Worm (Caenorhabditis elegans) whole organism, L4 larva: ENCODE data around the gene vha-20.

ENCODE experiments used
- F37D6.2 ChIP-seq: sonication (generic microtip); optimal IDR thresholded peaks from 2 replicates; lab custom pipeline; 2016; ENCODE audit warnings: mild to moderate bottlenecking, missing genetic modification characterization, missing compliant biosample characterization
- F49E8.2 ChIP-seq: sonication (generic microtip); optimal IDR thresholded peaks from 2 replicates; lab custom pipeline; 2016; ENCODE audit warnings: missing compliant biosample characterization, mild to moderate bottlenecking, missing genetic modification characterization, borderline replicate concordance
- T20F7.1 ChIP-seq: fragments of 200-800 bp; sonication (Bioruptor generic); optimal IDR thresholded peaks from 2 replicates; lab custom pipeline; 2018; ENCODE audit warnings: mild to moderate bottlenecking, missing genetic modification characterization, missing compliant biosample characterization
- ceh-20 ChIP-seq: fragments of 200-800 bp; sonication (Bioruptor generic); IDR thresholded peaks from 2 replicates; pipeline ENCODE4 v1.3.6; 2022; ENCODE audit warnings: missing genetic modification reagents, missing genetic modification characterization, missing compliant biosample characterization
- ceh-82 ChIP-seq: sonication (generic microtip); optimal IDR thresholded peaks from 2 replicates; lab custom pipeline; 2017; ENCODE audit warnings: missing biosample characterization, missing genetic modification characterization
- daf-12 ChIP-seq: fragments of 150-350 bp; optimal IDR thresholded peaks from 2 replicates; lab custom pipeline; 2014; ENCODE audit warnings: missing biosample characterization, missing genetic modification reagents, missing genetic modification characterization
- daf-16 ChIP-seq, 3 experiments: sonication (generic microtip); optimal IDR thresholded peaks; 2 replicates each; lab custom pipeline; 2016 to 2017; ENCODE audit warnings: missing genetic modification characterization in 3 of 3, missing genetic modification reagents in 3 of 3, mild to moderate bottlenecking in 2 of 3, missing compliant biosample characterization in 2 of 3, missing biosample characterization in 1 of 3, moderate library complexity in 1 of 3
- daf-8 ChIP-seq: fragments of 200-800 bp; sonication (Bioruptor generic); IDR thresholded peaks from 2 replicates; pipeline ENCODE4 v1.3.6; 2022; ENCODE audit warnings: missing genetic modification characterization, missing compliant biosample characterization
- egl-43 ChIP-seq: fragments of 200-800 bp; sonication (Bioruptor generic); IDR thresholded peaks from 2 replicates; pipeline ENCODE4 v1.3.6; 2022; ENCODE audit warnings: missing genetic modification reagents, missing genetic modification characterization, missing compliant biosample characterization
- fkh-10 ChIP-seq: fragments of 150-350 bp; optimal IDR thresholded peaks from 2 replicates; lab custom pipeline; 2014; ENCODE audit warnings: missing biosample characterization, missing genetic modification reagents, missing genetic modification characterization
- fos-1 ChIP-seq: fragments of 150-350 bp; optimal IDR thresholded peaks from 2 replicates; lab custom pipeline; 2014; ENCODE audit warnings: missing biosample characterization, missing genetic modification characterization
- hif-1 ChIP-seq, 2 experiments: sonication (generic microtip); optimal IDR thresholded peaks; 2 replicates each; lab custom pipeline; 2016 to 2017; ENCODE audit warnings: missing compliant biosample characterization in 2 of 2, missing genetic modification characterization in 2 of 2, missing genetic modification reagents in 2 of 2, missing genotype in 2 of 2, mild to moderate bottlenecking in 1 of 2
- hlh-11 ChIP-seq: fragments of 200-800 bp; sonication (Bioruptor generic); optimal IDR thresholded peaks from 2 replicates; lab custom pipeline; 2018; ENCODE audit warnings: mild to moderate bottlenecking, missing genetic modification characterization, missing compliant biosample characterization
- hlh-30 ChIP-seq: sonication (generic microtip); optimal IDR thresholded peaks from 2 replicates; lab custom pipeline; 2017; ENCODE audit warnings: antibody characterized with exemption, mild to moderate bottlenecking, missing genetic modification characterization, missing compliant biosample characterization; ENCODE audit not compliant: insufficient read depth
- hmg-1.1 ChIP-seq: fragments of 200-800 bp; sonication (Bioruptor generic); IDR thresholded peaks from 2 replicates; pipeline ENCODE4 v1.3.6; 2022; ENCODE audit warnings: missing genetic modification reagents, missing genetic modification characterization, missing compliant biosample characterization
- lin-1 ChIP-seq: fragments of 200-800 bp; sonication (Bioruptor generic); IDR thresholded peaks from 2 replicates; pipeline ENCODE4 v1.3.6; 2022; ENCODE audit warnings: missing genetic modification reagents, missing genetic modification characterization, missing compliant biosample characterization
- lin-38 ChIP-seq: fragments of 200-800 bp; sonication (Bioruptor generic); IDR thresholded peaks from 2 replicates; pipeline ENCODE4 v1.3.6; 2022; ENCODE audit warnings: missing genetic modification reagents, missing genetic modification characterization, missing compliant biosample characterization
- lin-39 ChIP-seq: fragments of 150-350 bp; optimal IDR thresholded peaks from 2 replicates; lab custom pipeline; 2014; ENCODE audit warnings: missing biosample characterization, missing genetic modification reagents, missing genetic modification characterization
- madf-5 ChIP-seq, 2 experiments: fragments of 200-800 bp; sonication (Bioruptor generic); IDR thresholded peaks; 2 replicates each; pipeline ENCODE4 v1.3.6; 2022; ENCODE audit warnings: missing compliant biosample characterization in 2 of 2, missing genetic modification characterization in 2 of 2
- mdl-1 ChIP-seq, 2 experiments: fragments of 150-350 bp in 1 of 2; sonication (generic microtip) in 1 of 2; optimal IDR thresholded peaks; 2 replicates each; lab custom pipeline; 2014 to 2017; ENCODE audit warnings: missing biosample characterization in 2 of 2, missing genetic modification characterization in 2 of 2
- mes-2 ChIP-seq: sonication (generic microtip); optimal IDR thresholded peaks from 2 replicates; lab custom pipeline; 2016; ENCODE audit warnings: missing genotype, mild to moderate bottlenecking, missing genetic modification characterization, missing compliant biosample characterization; ENCODE audit not compliant: poor library complexity, severe bottlenecking
- mxl-2 ChIP-seq: fragments of 200-800 bp; sonication (Bioruptor generic); conservative IDR thresholded peaks from 2 replicates; pipeline ENCODE4 v1.3.6; 2022; ENCODE audit warnings: missing genetic modification reagents, missing genetic modification characterization, missing compliant biosample characterization
- nhr-237 ChIP-seq: sonication (generic microtip); optimal IDR thresholded peaks from 2 replicates; lab custom pipeline; 2017; ENCODE audit warnings: missing biosample characterization, missing genetic modification characterization
- nhr-25 ChIP-seq: sonication (generic microtip); optimal IDR thresholded peaks from 2 replicates; lab custom pipeline; 2017; ENCODE audit warnings: missing genetic modification characterization, mild to moderate bottlenecking, missing compliant biosample characterization, antibody characterized with exemption, moderate library complexity, borderline replicate concordance; ENCODE audit not compliant: insufficient read depth
- nhr-28 ChIP-seq: fragments of 150-350 bp; optimal IDR thresholded peaks from 2 replicates; lab custom pipeline; 2014; ENCODE audit warnings: missing biosample characterization, missing genetic modification characterization
- nhr-41 ChIP-seq: fragments of 200-800 bp; sonication (Bioruptor generic); IDR thresholded peaks from 2 replicates; pipeline ENCODE4 v1.3.6; 2022; ENCODE audit warnings: missing genetic modification reagents, missing genetic modification characterization, missing compliant biosample characterization
- nhr-48 ChIP-seq: sonication (generic microtip); optimal IDR thresholded peaks from 2 replicates; lab custom pipeline; 2016; ENCODE audit warnings: mild to moderate bottlenecking, missing genetic modification characterization, missing compliant biosample characterization
- nhr-6 ChIP-seq: fragments of 150-350 bp; optimal IDR thresholded peaks from 2 replicates; lab custom pipeline; 2014; ENCODE audit warnings: missing biosample characterization, missing genetic modification characterization
- nhr-76 ChIP-seq: fragments of 150-350 bp; optimal IDR thresholded peaks from 2 replicates; lab custom pipeline; 2014; ENCODE audit warnings: missing biosample characterization, missing genetic modification characterization
- nhr-77 ChIP-seq: fragments of 150-350 bp; optimal IDR thresholded peaks from 2 replicates; lab custom pipeline; 2014; ENCODE audit warnings: missing biosample characterization, missing genetic modification characterization
- pha-4 ChIP-seq, 2 experiments: fragments of 150-350 bp in 1 of 2; fragments of 200-800 bp in 1 of 2; sonication (Bioruptor generic) in 1 of 2; IDR thresholded peaks in 1 of 2; optimal IDR thresholded peaks in 1 of 2; 2 replicates each; pipeline versions ENCODE4 v1.3.6 to Lab custom; 2014 to 2022; ENCODE audit warnings: missing genetic modification characterization in 2 of 2, missing genetic modification reagents in 2 of 2, missing biosample characterization in 1 of 2, missing compliant biosample characterization in 1 of 2
- rbr-2 ChIP-seq: sonication (generic microtip); optimal IDR thresholded peaks from 2 replicates; lab custom pipeline; 2016; ENCODE audit warnings: missing genotype, missing genetic modification characterization, missing compliant biosample characterization
- set-16 ChIP-seq: fragments of 200-800 bp; sonication (Bioruptor generic); IDR thresholded peaks from 2 replicates; pipeline ENCODE4 v1.3.6; 2022; ENCODE audit warnings: missing genetic modification reagents, missing genetic modification characterization, missing compliant biosample characterization
- skn-1 ChIP-seq: fragments of 150-350 bp; optimal IDR thresholded peaks from 2 replicates; lab custom pipeline; 2014; ENCODE audit warnings: missing biosample characterization, missing genetic modification characterization
- spr-3 ChIP-seq: fragments of 200-800 bp; sonication (Bioruptor generic); optimal IDR thresholded peaks from 2 replicates; lab custom pipeline; 2018; ENCODE audit warnings: mild to moderate bottlenecking, missing genetic modification characterization, missing compliant biosample characterization
- tra-1 ChIP-seq: fragments of 200-800 bp; sonication (Bioruptor generic); IDR thresholded peaks from 2 replicates; pipeline ENCODE4 v1.3.6; 2022; ENCODE audit warnings: missing genetic modification reagents, missing genetic modification characterization, missing compliant biosample characterization
- unc-130 ChIP-seq: sonication (generic microtip); optimal IDR thresholded peaks from 2 replicates; lab custom pipeline; 2016; ENCODE audit warnings: missing genetic modification reagents, missing genetic modification characterization, missing compliant biosample characterization
- unc-62 ChIP-seq, 3 experiments: fragments of 150-350 bp in 1 of 3; sonication (generic microtip); optimal IDR thresholded peaks in 2 of 3; peaks in 1 of 3; 1 replicate in 1 of 3; 2 replicates in 2 of 3; lab custom pipeline; 2014 to 2017; ENCODE audit warnings: missing biosample characterization in 3 of 3, missing genetic modification characterization in 3 of 3, missing genetic modification reagents in 3 of 3, missing genotype in 1 of 3
- vab-7 ChIP-seq: fragments of 200-800 bp; sonication (Bioruptor generic); IDR thresholded peaks from 2 replicates; pipeline ENCODE4 v1.3.6; 2022; ENCODE audit warnings: missing genetic modification reagents, missing genetic modification characterization, missing compliant biosample characterization
- zip-11 ChIP-seq: fragments of 200-800 bp; sonication (Bioruptor generic); IDR thresholded peaks from 2 replicates; pipeline ENCODE4 v1.3.6; 2022; ENCODE audit warnings: missing genetic modification characterization, missing compliant biosample characterization
- ztf-11 ChIP-seq: fragments of 150-350 bp; optimal IDR thresholded peaks from 2 replicates; lab custom pipeline; 2014; ENCODE audit warnings: missing biosample characterization, missing genetic modification characterization
- ztf-7 ChIP-seq: fragments of 150-350 bp; optimal IDR thresholded peaks from 2 replicates; lab custom pipeline; 2014; ENCODE audit warnings: missing biosample characterization, missing genetic modification characterization

vha-20 gene

DNA sequence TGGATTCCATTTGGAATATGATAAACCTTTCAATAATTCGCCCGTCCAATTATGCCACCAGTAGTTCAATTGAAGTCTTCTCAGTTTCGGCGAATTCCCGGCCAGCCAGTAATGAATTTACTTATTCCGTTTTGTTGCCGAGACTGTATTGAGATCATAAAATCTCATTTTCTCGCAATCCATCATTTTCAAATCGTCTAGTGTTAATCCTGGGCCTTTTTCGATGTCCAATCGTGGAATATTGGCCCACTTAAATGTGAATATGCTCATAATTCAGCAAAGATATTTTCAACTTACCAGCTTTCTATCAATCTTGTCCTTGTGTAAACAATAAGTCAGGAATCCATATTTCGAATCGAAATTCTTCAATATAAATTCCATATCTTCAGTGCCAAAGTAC, 11.7 kb downstream of the vha-20 start:
- TF ChIP-seq unc-62 (GFP tag; optimal IDR thresholded peaks at IDR 0.05 in 1 of 2; lab: Kevin White, UChicago) (peak in 1 of 2 experiments; percentile 90), unc-62 (tag; optimal IDR thresholded peaks at IDR 0.05; lab: Kevin White, UChicago) (no peak), egl-43 (no peak), nhr-237 (tag; lab: Kevin White, UChicago) (no peak), nhr-48 (no peak), spr-3 (no peak), lin-39 (tag; lab: Kevin White, UChicago) (no peak), fkh-10 (GFP tag; lab: Kevin White, UChicago) (no peak)

ce11 chrX:14147400-14147799, 16.9 kb downstream of the vha-20 start, which contains the start of gene akt-2:
Gene akt-2 (plus strand): TSS chrX:14147700.
- no peak for TF ChIP-seq daf-8 (GFP tag; lab: Robert Waterston, UW)
- TF ChIP-seq fos-1 (tag; lab: Kevin White, UChicago) = no peak
- no peak for TF ChIP-seq nhr-41
- TF ChIP-seq nhr-48 = no peak
- no peak for TF ChIP-seq fkh-10 (GFP tag; lab: Kevin White, UChicago)
- no peak for TF ChIP-seq pha-4 (GFP tag; IDR thresholded peaks at IDR 0.05; lab: Robert Waterston, UW)
- TF ChIP-seq pha-4 (tag; optimal IDR thresholded peaks at IDR 0.05; lab: Kevin White, UChicago) = no peak

ce11 chrX:14146740-14147140, 17.6 kb downstream of the vha-20 start:
- TF ChIP-seq mes-2 = peak; percentile 66
- TF ChIP-seq nhr-77 = peak; percentile 84
- peak in 1 of 2 experiments; percentile 86 for TF ChIP-seq daf-16 (GFP tag; optimal IDR thresholded peaks at IDR 0.05; lab: Kevin White, UChicago)
- TF ChIP-seq daf-16 (tag; optimal IDR thresholded peaks at IDR 0.05; lab: Kevin White, UChicago) = peak; percentile 99
- no peak; the same call in 1 of the 2 replicates for TF ChIP-seq lin-38 (GFP tag; lab: Robert Waterston, UW)
- 0 out of 2 replicates have a peak, but pooled peaks have one; percentile 37 for TF ChIP-seq ceh-20 (GFP tag; lab: Robert Waterston, UW)
- TF ChIP-seq egl-43 = no peak
- no peak for TF ChIP-seq F49E8.2
- TF ChIP-seq unc-130 (GFP tag; lab: Kevin White, UChicago) = no peak
- TF ChIP-seq hif-1 (tag; optimal IDR thresholded peaks at IDR 0.05; lab: Kevin White, UChicago) = peak in 1 of 2 experiments; percentile 51
- TF ChIP-seq nhr-25 = peak; percentile 46
- no peak for TF ChIP-seq madf-5 (GFP tag; IDR thresholded peaks at IDR 0.05; lab: Robert Waterston, UW)
- TF ChIP-seq nhr-41 = 0 out of 2 replicates have a peak, but pooled peaks have one; percentile 33
- no peak for TF ChIP-seq mxl-2 (GFP tag; lab: Robert Waterston, UW)
- TF ChIP-seq mdl-1 (tag; optimal IDR thresholded peaks at IDR 0.05; lab: Kevin White, UChicago) = peak; percentile 63 to 89
- peak; percentile 48 for TF ChIP-seq T20F7.1 (GFP tag; lab: Kevin White, UChicago)
- TF ChIP-seq hmg-1.1 (GFP tag; lab: Robert Waterston, UW) = peak; percentile 74
- TF ChIP-seq hlh-11 (tag; lab: Kevin White, UChicago) = peak; percentile 92
- peak; percentile 27; the same call in 1 of the 2 replicates for TF ChIP-seq set-16
- TF ChIP-seq nhr-76 (tag; lab: Kevin White, UChicago) = no peak
- TF ChIP-seq nhr-6 (tag; lab: Kevin White, UChicago) = peak; percentile 90
- no peak for TF ChIP-seq lin-39 (tag; lab: Kevin White, UChicago)
- no peak for TF ChIP-seq ceh-82 (tag; lab: Kevin White, UChicago)
- TF ChIP-seq lin-1 = 0 out of 2 replicates have a peak, but pooled peaks have one; percentile 30
- no peak for TF ChIP-seq ztf-11 (tag; lab: Kevin White, UChicago)
- TF ChIP-seq tra-1 (GFP tag; lab: Robert Waterston, UW) = peak; percentile 69
- peak; percentile 16 for TF ChIP-seq F37D6.2 (tag; lab: Kevin White, UChicago)
- no peak for TF ChIP-seq skn-1 (tag; lab: Kevin White, UChicago)
- peak in 1 of 2 experiments; percentile 96 for TF ChIP-seq unc-62 (GFP tag; optimal IDR thresholded peaks at IDR 0.05 in 1 of 2; lab: Kevin White, UChicago)
- TF ChIP-seq unc-62 (tag; optimal IDR thresholded peaks at IDR 0.05; lab: Kevin White, UChicago) = no peak
- 0 out of 2 replicates have a peak, but pooled peaks have one; percentile 29 for TF ChIP-seq pha-4 (GFP tag; IDR thresholded peaks at IDR 0.05; lab: Robert Waterston, UW)
- peak; percentile 93 for TF ChIP-seq pha-4 (tag; optimal IDR thresholded peaks at IDR 0.05; lab: Kevin White, UChicago)
- TF ChIP-seq spr-3 = no peak
- peak; percentile 2 for TF ChIP-seq ztf-7
- peak; percentile 80 for TF ChIP-seq rbr-2 (tag; lab: Kevin White, UChicago)
- TF ChIP-seq daf-12 (tag; lab: Kevin White, UChicago) = no peak
- 0 out of 2 replicates have a peak, but pooled peaks have one; percentile 21 for TF ChIP-seq vab-7 (GFP tag; lab: Robert Waterston, UW)
- TF ChIP-seq hlh-30 (tag; lab: Kevin White, UChicago) = peak; percentile 96
- no peak for TF ChIP-seq zip-11 (GFP tag; lab: Robert Waterston, UW)
- TF ChIP-seq fkh-10 (GFP tag; lab: Kevin White, UChicago) = peak; percentile 80
- peak; percentile 96 for TF ChIP-seq nhr-28 (tag; lab: Kevin White, UChicago)
